Worm (Caenorhabditis elegans) whole organism, L4/young adult: ENCODE results near the gene Y48E1B.17.

ENCODE experiments used
- W03F9.2 ChIP-seq: fragments of 150-350 bp; optimal IDR thresholded peaks from 2 replicates; lab custom pipeline; 2014; ENCODE audit warnings: missing biosample characterization, missing genetic modification characterization
- dao-5 ChIP-seq: sonication (generic microtip); optimal IDR thresholded peaks from 2 replicates; lab custom pipeline; 2016; ENCODE audit warnings: missing genotype, missing genetic modification characterization, moderate library complexity, missing compliant biosample characterization
- him-1 ChIP-seq: sonication (generic microtip); optimal IDR thresholded peaks from 2 replicates; lab custom pipeline; 2016; ENCODE audit warnings: missing genotype, missing genetic modification reagents, missing genetic modification characterization, missing compliant biosample characterization

ce11 chrII:13492948-13493347 is 47.9 kb downstream of the Y48E1B.17 start, which contains the start of gene F45H10.2:
- no peak for TF ChIP-seq W03F9.2 (tag; lab: Kevin White, UChicago)
- no peak for TF ChIP-seq him-1 (tag; lab: Kevin White, UChicago)
- TF ChIP-seq dao-5 (tag; lab: Kevin White, UChicago): no peak
